Worm (Caenorhabditis elegans) whole organism, mixed stage, embryonic: ENCODE data around the gene ZK757.1.

Experiments
- blmp-1 ChIP-seq: fragments of 150-350 bp; optimal IDR thresholded peaks from 2 replicates; lab custom pipeline; 2014; ENCODE audit warnings: missing biosample characterization, missing genetic modification characterization
- ceh-39 ChIP-seq: fragments of 150-350 bp; optimal IDR thresholded peaks from 2 replicates; lab custom pipeline; 2014; ENCODE audit warnings: missing biosample characterization, missing genetic modification characterization
- cnd-1 ChIP-seq: fragments of 200-800 bp; sonication (Bioruptor generic); optimal IDR thresholded peaks from 2 replicates; lab custom pipeline; 2018; ENCODE audit warnings: mild to moderate bottlenecking, missing genetic modification characterization, missing compliant biosample characterization
- drap-1 ChIP-seq: fragments of 200-800 bp; sonication (Bioruptor generic); optimal IDR thresholded peaks from 3 replicates; lab custom pipeline; 2018; ENCODE audit warnings: mild to moderate bottlenecking, missing genetic modification characterization, missing compliant biosample characterization
- lin-13 ChIP-seq: fragments of 150-350 bp; optimal IDR thresholded peaks from 2 replicates; lab custom pipeline; 2014; ENCODE audit warnings: missing biosample characterization, missing genetic modification characterization
- lsy-2 ChIP-seq: fragments of 150-350 bp; optimal IDR thresholded peaks from 2 replicates; lab custom pipeline; 2014; ENCODE audit warnings: missing biosample characterization, missing genetic modification characterization
- mep-1 ChIP-seq: fragments of 150-350 bp; optimal IDR thresholded peaks from 2 replicates; lab custom pipeline; 2017; ENCODE audit warnings: missing biosample characterization, missing genetic modification reagents, missing genetic modification characterization, inconsistent platforms
- nhr-12 ChIP-seq: fragments of 150-350 bp; optimal IDR thresholded peaks from 2 replicates; lab custom pipeline; 2014; ENCODE audit warnings: missing biosample characterization, missing genetic modification characterization
- nhr-237 ChIP-seq: fragments of 150-350 bp; optimal IDR thresholded peaks from 2 replicates; lab custom pipeline; 2014; ENCODE audit warnings: missing biosample characterization, missing genetic modification characterization
- nhr-28 ChIP-seq: fragments of 150-350 bp; optimal IDR thresholded peaks from 2 replicates; lab custom pipeline; 2014; ENCODE audit warnings: missing biosample characterization, missing genetic modification characterization
- snpc-4 ChIP-seq: fragments of 150-350 bp; optimal IDR thresholded peaks from 2 replicates; lab custom pipeline; 2014; ENCODE audit warnings: missing biosample characterization, missing genetic modification characterization
- unc-62 ChIP-seq: fragments of 150-350 bp; optimal IDR thresholded peaks from 2 replicates; lab custom pipeline; 2014; ENCODE audit warnings: missing biosample characterization, missing genetic modification reagents, missing genetic modification characterization
- ztf-11 ChIP-seq: fragments of 150-350 bp; optimal IDR thresholded peaks from 2 replicates; lab custom pipeline; 2014; ENCODE audit warnings: missing biosample characterization, missing genetic modification characterization

- TF ChIP-seq lin-13: no peak
- no peak for TF ChIP-seq ceh-39 (tag; lab: Kevin White, UChicago)
- no peak for TF ChIP-seq nhr-12 (tag; lab: Kevin White, UChicago)
- no peak for TF ChIP-seq lsy-2
- TF ChIP-seq nhr-28 (tag; lab: Kevin White, UChicago): no peak
- TF ChIP-seq drap-1: no peak
- no peak for TF ChIP-seq cnd-1
- TF ChIP-seq mep-1 (tag; lab: Kevin White, UChicago): no peak
- TF ChIP-seq unc-62 (GFP tag; lab: Kevin White, UChicago): no peak
- no peak for TF ChIP-seq snpc-4 (tag; lab: Kevin White, UChicago)
- TF ChIP-seq ztf-11: no peak
- TF ChIP-seq nhr-237 (tag; lab: Kevin White, UChicago): no peak
- no peak for TF ChIP-seq blmp-1 (tag; lab: Kevin White, UChicago)
Observed at ce11 chrIII:9871032-9871431, at the start of gene ZK757.1.
